Fruit fly (Drosophila melanogaster): Measurements from ENCODE around the gene HINT1.

DNA sequence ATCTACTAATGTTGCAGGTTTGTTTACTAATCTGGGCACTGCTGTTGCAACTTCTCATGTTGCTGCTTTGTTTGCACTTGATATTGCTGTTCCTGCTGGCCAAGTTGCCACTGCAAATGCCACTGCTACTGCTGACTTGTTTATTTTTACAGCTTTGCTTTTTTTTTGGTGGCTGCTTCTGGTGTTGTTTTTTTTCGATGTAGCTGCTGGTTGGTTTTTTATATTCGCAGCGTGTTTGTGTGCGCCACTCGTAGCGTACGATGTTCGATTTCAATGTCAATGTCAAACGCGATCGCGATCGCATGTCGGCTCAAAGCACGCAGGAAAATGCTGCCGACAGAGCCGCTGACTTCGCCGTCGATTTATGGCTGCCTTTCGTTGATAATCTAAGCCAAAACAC is 42.1 kb upstream of the HINT1 start:
- no peak for TF ChIP-seq CG8301 (tag; optimal IDR thresholded peaks at IDR 0.05)
- TF ChIP-seq EcR (GFP tag; optimal IDR thresholded peaks at IDR 0.05), result no peak
- TF ChIP-seq fd96Ca (GFP tag; IDR thresholded peaks at IDR 0.05), result no peak
- no peak for TF ChIP-seq CG32121 (GFP tag; IDR thresholded peaks at IDR 0.05)
- no peak for TF ChIP-seq CG14655 (GFP tag; optimal IDR thresholded peaks at IDR 0.05)
- no peak for TF ChIP-seq Pif1B (GFP tag; optimal IDR thresholded peaks at IDR 0.05)
- TF ChIP-seq D1 (tag; optimal IDR thresholded peaks at IDR 0.05), result no peak
- TF ChIP-seq CG17806 (tag; optimal IDR thresholded peaks at IDR 0.05), result no peak
- TF ChIP-seq Pif1A (GFP tag; optimal IDR thresholded peaks at IDR 0.05), result no peak
- TF ChIP-seq CG8159 (tag; optimal IDR thresholded peaks at IDR 0.05), result no peak
- no peak for TF ChIP-seq Ets98B (GFP tag; IDR thresholded peaks at IDR 0.05)
- peak; percentile 8 for TF ChIP-seq CG15710 (tag; optimal IDR thresholded peaks at IDR 0.05)
- peak; percentile 27 for TF ChIP-seq CG13204 (GFP tag; optimal IDR thresholded peaks at IDR 0.05)
